Fruit fly (Drosophila melanogaster) S2 (cell line): ENCODE data around the gene RanBP3.

Experiments used
- CG8478 ChIP-seq: fragments of >200 bp; optimal IDR thresholded peaks from 2 replicates; lab custom pipeline; 2018
- CTCF ChIP-seq, 2 experiments: fragments of >200 bp; optimal IDR thresholded peaks; 2 replicates each; lab custom pipeline; 2018

DNA sequence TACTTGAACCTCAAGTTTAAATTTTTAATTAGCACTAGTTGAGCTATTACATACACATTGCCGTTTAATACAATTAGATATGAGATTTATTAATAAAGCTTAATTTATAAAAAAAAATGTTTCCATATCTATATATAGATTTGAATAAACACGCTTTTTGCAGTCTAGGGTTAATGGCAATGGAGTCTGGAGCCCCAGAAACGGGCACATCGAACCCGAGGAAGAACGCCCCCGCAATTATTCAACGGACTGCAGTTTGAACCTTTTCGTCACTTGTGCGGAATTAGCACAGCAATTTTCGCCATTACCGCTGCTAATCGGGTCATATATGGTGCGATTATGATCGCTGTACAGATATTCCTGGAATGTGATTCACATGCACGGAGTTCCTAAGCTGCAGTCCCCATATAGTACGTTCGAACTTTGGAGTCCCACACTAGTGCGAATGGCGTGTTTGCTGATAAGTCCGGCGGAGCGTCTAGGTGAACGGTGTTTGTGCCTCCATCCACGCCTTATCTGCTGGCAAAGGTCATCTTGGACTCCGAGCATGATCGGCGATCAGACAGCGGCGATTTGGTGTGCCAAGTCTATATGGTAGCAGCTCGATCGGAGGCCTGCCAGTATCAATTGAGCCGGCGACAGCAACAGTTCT is 11.1 kb upstream of the RanBP3 start, which contains the start of gene Lsd-1:
- no peak for TF ChIP-seq CG8478 (lab: Kevin White, UChicago)
- no peak for TF ChIP-seq CTCF (optimal IDR thresholded peaks at IDR 0.05; lab: Kevin White, UChicago)
